Worm (Caenorhabditis elegans): ENCODE data around the gene srv-8.

The srv-8 gene

ce11 chrV:13393333-13393803, 27.2 kb downstream of the srv-8 start (continued):
- TF ChIP-seq mxl-1 (tag; optimal IDR thresholded peaks at IDR 0.05) (no peak), F33H1.4 (GFP tag; IDR thresholded peaks at IDR 0.05) (no peak), nfya-2 (GFP tag; IDR thresholded peaks at IDR 0.05) (no peak), D2030.7 (GFP tag; IDR thresholded peaks at IDR 0.05) (no peak), B0019.2 (GFP tag; conservative IDR thresholded peaks at IDR 0.05) (no peak), rcor-1 (GFP tag; IDR thresholded peaks at IDR 0.05) (no peak), F10E7.11 (tag; optimal IDR thresholded peaks at IDR 0.05) (no peak), madf-8 (GFP tag; conservative IDR thresholded peaks at IDR 0.05) (no peak), ztf-3 (GFP tag; optimal IDR thresholded peaks at IDR 0.05) (no peak), F52B5.7 (tag; optimal IDR thresholded peaks at IDR 0.05) (no peak), ceh-40 (GFP tag; IDR thresholded peaks at IDR 0.05) (no peak), rec-8 (tag; optimal IDR thresholded peaks at IDR 0.05) (no peak), ceh-100 (GFP tag; IDR thresholded peaks at IDR 0.05) (no peak), K12H6.12 (tag; optimal IDR thresholded peaks at IDR 0.05) (peak; percentile 26), pbrm-1 (GFP tag; IDR thresholded peaks at IDR 0.05) (no peak), snpc-3.4 (tag; optimal IDR thresholded peaks at IDR 0.05) (no peak), ztf-18 (tag; optimal IDR thresholded peaks at IDR 0.05) (no peak)

DNA sequence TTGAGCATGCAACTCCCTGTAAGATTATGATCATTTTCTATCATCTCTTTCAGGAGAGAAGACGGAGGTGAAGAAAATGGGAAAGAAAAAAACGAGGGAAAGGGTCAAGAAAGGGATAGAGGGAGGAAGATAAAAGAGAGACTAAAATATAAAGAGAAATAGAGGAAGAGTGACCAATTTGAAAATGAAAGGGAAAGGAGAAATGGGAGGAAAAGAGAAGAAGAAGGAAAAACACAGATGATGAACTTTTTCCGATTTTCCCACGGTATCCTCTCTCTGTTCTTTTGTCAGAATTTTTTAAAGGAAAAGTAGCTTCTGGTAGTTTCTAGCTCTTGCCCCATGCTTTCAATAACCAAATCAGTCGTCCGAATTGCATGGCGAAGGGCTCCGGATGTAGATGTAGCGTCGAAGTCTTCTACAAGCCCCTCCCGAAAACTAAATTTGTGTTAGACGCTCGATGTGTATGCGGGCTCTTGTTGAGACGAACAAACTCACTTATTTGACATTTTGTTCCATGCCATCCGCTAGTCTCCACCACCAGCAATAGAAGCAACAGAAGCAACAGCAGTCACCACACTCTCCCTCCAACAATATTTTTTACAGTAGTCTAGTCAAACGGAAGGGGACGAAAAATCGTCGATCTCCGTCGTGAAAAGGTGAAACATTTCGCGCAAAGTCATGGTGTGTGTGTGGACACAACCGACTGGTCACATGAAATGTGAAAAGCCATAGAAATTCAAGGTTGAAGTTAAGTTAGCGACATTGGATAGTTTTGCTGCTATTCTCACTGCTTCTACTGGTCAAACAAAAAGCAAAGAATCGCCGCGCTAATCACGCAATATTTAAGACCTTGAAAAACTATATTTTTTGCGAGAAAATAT, 28.9 kb downstream of the srv-8 start, which contains the start of gene somi-1:
Gene somi-1 (minus strand): TSS at position 18 of the 881 bp plus-strand sequence.
- TF ChIP-seq pha-4 (tag; optimal IDR thresholded peaks at IDR 0.05) = no peak
- TF ChIP-seq tbp1 (GFP tag; optimal IDR thresholded peaks at IDR 0.05) = no peak
- no peak for TF ChIP-seq K11D2.4 (GFP tag; IDR thresholded peaks at IDR 0.05)
- no peak for TF ChIP-seq ama-1 (optimal IDR thresholded peaks at IDR 0.05)
- TF ChIP-seq ama-1 (GFP tag; optimal IDR thresholded peaks at IDR 0.05) = no peak
- 0 out of 2 replicates have a peak, but pooled peaks have one; percentile 43 for TF ChIP-seq ztf-25 (GFP tag; IDR thresholded peaks at IDR 0.05)
- TF ChIP-seq somi-1 (GFP tag; optimal IDR thresholded peaks at IDR 0.05) = peak; percentile 64
- TF ChIP-seq ztf-28 (GFP tag; IDR thresholded peaks at IDR 0.05) = no peak
- TF ChIP-seq mel-28 (tag; optimal IDR thresholded peaks at IDR 0.05; ENCODE audit: borderline replicate concordance) = no peak
- no peak for TF ChIP-seq dpff-1 (tag; optimal IDR thresholded peaks at IDR 0.05)
- TF ChIP-seq ceh-58 (GFP tag; IDR thresholded peaks at IDR 0.05) = no peak
- no peak for TF ChIP-seq unc-62 (GFP tag; optimal IDR thresholded peaks at IDR 0.05)

- TF ChIP-seq ceh-40 (GFP tag; IDR thresholded peaks at IDR 0.05) = no peak
- TF ChIP-seq ceh-91 (GFP tag; IDR thresholded peaks at IDR 0.05) = no peak
- TF ChIP-seq lin-35 (GFP tag; optimal IDR thresholded peaks at IDR 0.05) = no peak
- no peak for TF ChIP-seq pbrm-1 (GFP tag; IDR thresholded peaks at IDR 0.05)
- TF ChIP-seq repo-1 (tag; optimal IDR thresholded peaks at IDR 0.05) = no peak
- no peak for TF ChIP-seq ZK185.1 (tag; optimal IDR thresholded peaks at IDR 0.05; ENCODE audit: poor library complexity, severe bottlenecking)
- no peak for TF ChIP-seq nfyb-1 (GFP tag; IDR thresholded peaks at IDR 0.05)
- TF ChIP-seq hlh-12 (tag; optimal IDR thresholded peaks at IDR 0.05) = no peak
- no peak for TF ChIP-seq egl-18 (GFP tag; IDR thresholded peaks at IDR 0.05)
- TF ChIP-seq nhr-120 (GFP tag; IDR thresholded peaks at IDR 0.05) = no peak
- TF ChIP-seq F39B2.1 (GFP tag; IDR thresholded peaks at IDR 0.05) = no peak
- TF ChIP-seq lin-54 (GFP tag; optimal IDR thresholded peaks at IDR 0.05) = no peak
- TF ChIP-seq nfya-1 (tag; optimal IDR thresholded peaks at IDR 0.05; ENCODE audit: borderline replicate concordance, insufficient read depth) = no peak
- no peak for TF ChIP-seq rcor-1 (GFP tag; IDR thresholded peaks at IDR 0.05)
- TF ChIP-seq nhr-80 (tag; optimal IDR thresholded peaks at IDR 0.05) = no peak
Observed at ce11 chrV:13390936-13391335, 29.6 kb downstream of the srv-8 start.
